Fruit fly (Drosophila melanogaster): ENCODE data around the gene CG4301.

dm6 chrX:16414451-16415368 is 9.4 kb downstream of the CG4301 start, which contains the start of gene Traf-like:
- TF ChIP-seq Abd-B (GFP tag; optimal IDR thresholded peaks at IDR 0.05) (no peak), sage (GFP tag; optimal IDR thresholded peaks at IDR 0.05) (no peak), N (GFP tag; optimal IDR thresholded peaks at IDR 0.05) (no peak), Hnf4 (GFP tag; optimal IDR thresholded peaks at IDR 0.05) (no peak), pan (optimal IDR thresholded peaks at IDR 0.05) (no peak)
